Fruit fly (Drosophila melanogaster): ENCODE measurements around the gene Tpr2.

dm6 chr2L:16534174-16534835, 43.0 kb downstream of the Tpr2 start:
- TF ChIP-seq ovo (GFP tag; optimal IDR thresholded peaks at IDR 0.05) (no peak), toe (GFP tag; optimal IDR thresholded peaks at IDR 0.05) (no peak), CG1620 (GFP tag; optimal IDR thresholded peaks at IDR 0.05) (no peak), CG33017 (tag; optimal IDR thresholded peaks at IDR 0.05) (peak; percentile 28), Mnt (GFP tag; optimal IDR thresholded peaks at IDR 0.05) (peak; percentile 22)

Data from whole organism, adult.